Fruit fly (Drosophila melanogaster) whole organism, embryonic: ENCODE measurements around the gene CG2444.

ENCODE experiments used
- Bgb ChIP-seq: fragments of 200-800 bp; sonication (Bioruptor generic); IDR thresholded peaks from 2 replicates; pipeline ENCODE4 v1.3.6; 2022; ENCODE audit warnings: missing biosample characterization, missing genetic modification characterization; ENCODE audit not compliant: partially characterized antibody
- CG10321 ChIP-seq: fragments of 200-800 bp; sonication (Bioruptor generic); IDR thresholded peaks from 2 replicates; pipeline ENCODE4 v1.3.6; 2022; ENCODE audit warnings: missing biosample characterization, missing genetic modification characterization
- CG11456 ChIP-seq: fragments of 200-800 bp; sonication (Bioruptor generic); IDR thresholded peaks from 3 replicates; pipeline ENCODE4 v1.3.6; 2022; ENCODE audit warnings: missing biosample characterization, missing genetic modification characterization
- CG12236 ChIP-seq: fragments of 200-800 bp; sonication (Bioruptor generic); optimal IDR thresholded peaks from 2 replicates; lab custom pipeline; 2016; ENCODE audit warnings: missing biosample characterization, missing genetic modification characterization
- CG1529 ChIP-seq: fragments of 200-800 bp; sonication (Bioruptor generic); optimal IDR thresholded peaks from 3 replicates; lab custom pipeline; 2018; ENCODE audit warnings: missing biosample characterization, missing genetic modification characterization
- CG16779 ChIP-seq: fragments of 200-800 bp; sonication (Bioruptor generic); IDR thresholded peaks from 2 replicates; pipeline ENCODE4 v1.3.6; 2022; ENCODE audit warnings: missing biosample characterization, missing genetic modification characterization
- CG18599 ChIP-seq: fragments of 200-800 bp; sonication (Bioruptor generic); optimal IDR thresholded peaks from 3 replicates; lab custom pipeline; 2017; ENCODE audit warnings: missing biosample characterization, missing genetic modification characterization, mild to moderate bottlenecking, moderate library complexity, missing genetic modification reagents
- CG2120 ChIP-seq: fragments of 200-800 bp; sonication (Bioruptor generic); optimal IDR thresholded peaks from 3 replicates; lab custom pipeline; 2016; ENCODE audit warnings: missing biosample characterization, missing genetic modification characterization
- CG2678 ChIP-seq: fragments of 200-800 bp; sonication (Bioruptor generic); optimal IDR thresholded peaks from 3 replicates; lab custom pipeline; 2019; ENCODE audit warnings: missing biosample characterization, mild to moderate bottlenecking, missing genetic modification characterization, moderate library complexity
- CG3065 ChIP-seq: fragments of 200-800 bp; sonication (Bioruptor generic); optimal IDR thresholded peaks from 2 replicates; lab custom pipeline; 2016; ENCODE audit warnings: missing biosample characterization, missing genetic modification characterization
- CG31441 ChIP-seq: fragments of 200-800 bp; sonication (Bioruptor generic); IDR thresholded peaks from 2 replicates; pipeline ENCODE4 v1.3.6; 2022; ENCODE audit warnings: missing biosample characterization, missing genetic modification characterization
- CG34376 ChIP-seq: fragments of 200-800 bp; sonication (Bioruptor generic); optimal IDR thresholded peaks from 2 replicates; lab custom pipeline; 2018; ENCODE audit warnings: missing biosample characterization, mild to moderate bottlenecking, missing genetic modification characterization
- CG3726 ChIP-seq: fragments of 200-800 bp; sonication (Bioruptor generic); IDR thresholded peaks from 3 replicates; pipeline ENCODE4, ENCODE4 v1.3.6; 2022; ENCODE audit warnings: missing biosample characterization, missing genetic modification characterization
- CG3838 ChIP-seq: fragments of 200-800 bp; sonication (Bioruptor generic); optimal IDR thresholded peaks from 3 replicates; lab custom pipeline; 2016; ENCODE audit warnings: missing biosample characterization, missing genetic modification characterization
- CG4404 ChIP-seq: fragments of 200-800 bp; sonication (Bioruptor generic); IDR thresholded peaks from 2 replicates; pipeline ENCODE4 v1.3.6; 2022; ENCODE audit warnings: missing biosample characterization, missing genetic modification characterization
- CG5245 ChIP-seq: fragments of 200-800 bp; sonication (Bioruptor generic); optimal IDR thresholded peaks from 3 replicates; lab custom pipeline; 2016; ENCODE audit warnings: missing biosample characterization, missing genetic modification characterization
- CG6689 ChIP-seq: fragments of 200-800 bp; sonication (Bioruptor generic); IDR thresholded peaks from 2 replicates; pipeline ENCODE4 v1.3.6; 2022; ENCODE audit warnings: missing biosample characterization, missing genetic modification characterization
- CG8924 ChIP-seq: fragments of 200-800 bp; optimal IDR thresholded peaks from 3 replicates; lab custom pipeline; 2019; ENCODE audit warnings: missing biosample characterization, mild to moderate bottlenecking, missing genetic modification characterization, moderate library complexity
- CTCF ChIP-seq: fragments of 200-800 bp; sonication (Bioruptor generic); optimal IDR thresholded peaks from 2 replicates; lab custom pipeline; 2017; ENCODE audit warnings: missing biosample characterization, mild to moderate bottlenecking, missing genetic modification characterization, moderate library complexity
- CkIIα-i1 ChIP-seq: fragments of 200-800 bp; sonication (Bioruptor generic); IDR thresholded peaks from 2 replicates; pipeline ENCODE4 v1.3.6; 2022; ENCODE audit warnings: missing biosample characterization, missing genetic modification characterization
- Dad ChIP-seq: fragments of 200-800 bp; sonication (Bioruptor generic); optimal IDR thresholded peaks from 3 replicates; lab custom pipeline; 2016; ENCODE audit warnings: missing biosample characterization, missing genetic modification characterization
- Ets65A ChIP-seq: fragments of 200-800 bp; sonication (Bioruptor generic); peaks from one replicate; lab custom pipeline; 2016; ENCODE audit warnings: missing biosample characterization, missing genetic modification characterization
- Fer1 ChIP-seq: fragments of 200-800 bp; sonication (Bioruptor generic); optimal IDR thresholded peaks from 2 replicates; lab custom pipeline; 2017; ENCODE audit warnings: missing biosample characterization, mild to moderate bottlenecking, missing genetic modification characterization
- Gsc ChIP-seq: fragments of 200-800 bp; sonication (Bioruptor generic); IDR thresholded peaks from 2 replicates; pipeline ENCODE4 v1.3.6; 2022; ENCODE audit warnings: missing biosample characterization, missing genetic modification characterization
- HHEX ChIP-seq: fragments of 200-800 bp; sonication (Bioruptor generic); optimal IDR thresholded peaks from 3 replicates; lab custom pipeline; 2017; ENCODE audit warnings: missing biosample characterization, mild to moderate bottlenecking, missing genetic modification characterization, missing genetic modification reagents
- Hsf ChIP-seq: fragments of 200-800 bp; sonication (Bioruptor generic); optimal IDR thresholded peaks from 3 replicates; lab custom pipeline; 2016; ENCODE audit warnings: missing biosample characterization, missing genetic modification characterization
- Nf-YC ChIP-seq: fragments of 200-800 bp; optimal IDR thresholded peaks from 3 replicates; lab custom pipeline; 2019; ENCODE audit warnings: missing biosample characterization, mild to moderate bottlenecking, missing genetic modification characterization, moderate library complexity
- Opbp ChIP-seq: fragments of 200-800 bp; sonication (Bioruptor generic); IDR thresholded peaks from 3 replicates; pipeline ENCODE4 v1.3.6; 2022; ENCODE audit warnings: missing biosample characterization, missing genetic modification characterization; ENCODE audit not compliant: partially characterized antibody
- Poxn ChIP-seq: fragments of 200-800 bp; sonication (Bioruptor generic); IDR thresholded peaks from 2 replicates; pipeline ENCODE4 v1.3.6; 2022; ENCODE audit warnings: missing biosample characterization, missing genetic modification characterization
- Rfx ChIP-seq: fragments of 200-800 bp; sonication (Bioruptor generic); IDR thresholded peaks from 2 replicates; pipeline ENCODE4 v1.3.6; 2022; ENCODE audit warnings: missing biosample characterization, missing genetic modification characterization
- Sin3A ChIP-seq: fragments of >200 bp; optimal IDR thresholded peaks from 2 replicates; lab custom pipeline; 2018
- Xrp1 ChIP-seq: fragments of 200-800 bp; sonication (Bioruptor generic); IDR thresholded peaks from 2 replicates; pipeline ENCODE4 v1.3.6; 2022; ENCODE audit warnings: missing biosample characterization, missing genetic modification characterization
- bcd ChIP-seq: fragments of 200-800 bp; sonication (Bioruptor generic); optimal IDR thresholded peaks from 2 replicates; lab custom pipeline; 2017; ENCODE audit warnings: missing biosample characterization, mild to moderate bottlenecking, missing genetic modification characterization
- cad ChIP-seq: fragments of >200 bp; optimal IDR thresholded peaks from 2 replicates; lab custom pipeline; 2017; ENCODE audit warnings: missing biosample characterization, missing genetic modification characterization
- chinmo ChIP-seq: fragments of 200-800 bp; sonication (Bioruptor generic); IDR thresholded peaks from 4 replicates; pipeline ENCODE4 v1.3.6; 2022; ENCODE audit warnings: missing biosample characterization, missing genetic modification characterization; ENCODE audit not compliant: partially characterized antibody
- corto ChIP-seq: fragments of 200-800 bp; sonication (Bioruptor generic); optimal IDR thresholded peaks from 2 replicates; lab custom pipeline; 2016; ENCODE audit warnings: missing biosample characterization, mild to moderate bottlenecking, missing genetic modification characterization, moderate library complexity
- crp ChIP-seq, 2 experiments: fragments of 200-800 bp; sonication (Bioruptor generic); optimal IDR thresholded peaks; 2 replicates in 1 of 2; 3 replicates in 1 of 2; lab custom pipeline; 2017; ENCODE audit warnings: missing biosample characterization in 2 of 2, missing genetic modification characterization in 2 of 2, mild to moderate bottlenecking in 1 of 2, moderate library complexity in 1 of 2
- gce ChIP-seq: fragments of 200-800 bp; sonication (Bioruptor generic); IDR thresholded peaks from 3 replicates; pipeline ENCODE4 v1.3.6; 2022; ENCODE audit warnings: missing biosample characterization, missing genetic modification characterization
- gro ChIP-seq: fragments of 200-800 bp; sonication (Bioruptor generic); optimal IDR thresholded peaks from 2 replicates; lab custom pipeline; 2016; ENCODE audit warnings: missing biosample characterization, missing genetic modification characterization
- ind ChIP-seq: fragments of 200-800 bp; sonication (Bioruptor generic); optimal IDR thresholded peaks from 3 replicates; lab custom pipeline; 2016; ENCODE audit warnings: missing biosample characterization, missing genetic modification characterization
- jumu ChIP-seq: fragments of 200-800 bp; sonication (Bioruptor generic); optimal IDR thresholded peaks from 3 replicates; lab custom pipeline; 2016; ENCODE audit warnings: missing biosample characterization, missing genetic modification characterization
- knrl ChIP-seq: fragments of 200-800 bp; sonication (Bioruptor generic); IDR thresholded peaks from 3 replicates; pipeline ENCODE4 v1.3.6; 2022; ENCODE audit warnings: missing biosample characterization, missing genetic modification characterization; ENCODE audit not compliant: partially characterized antibody
- maf-S ChIP-seq: fragments of 200-800 bp; sonication (Bioruptor generic); optimal IDR thresholded peaks from 2 replicates; lab custom pipeline; 2016; ENCODE audit warnings: missing biosample characterization, missing genetic modification characterization
- nmo ChIP-seq: fragments of 200-800 bp; sonication (Bioruptor generic); optimal IDR thresholded peaks from 2 replicates; lab custom pipeline; 2018; ENCODE audit warnings: missing biosample characterization, mild to moderate bottlenecking, missing genetic modification characterization, moderate library complexity
- pzg ChIP-seq: fragments of 200-800 bp; sonication (Bioruptor generic); optimal IDR thresholded peaks from 3 replicates; lab custom pipeline; 2018; ENCODE audit warnings: missing biosample characterization, mild to moderate bottlenecking, missing genetic modification characterization, moderate library complexity
- salm ChIP-seq: fragments of 200-800 bp; sonication (Bioruptor generic); optimal IDR thresholded peaks from 2 replicates; lab custom pipeline; 2018; ENCODE audit warnings: missing biosample characterization, mild to moderate bottlenecking, missing genetic modification characterization
- sna ChIP-seq: fragments of 200-800 bp; sonication (Bioruptor generic); IDR thresholded peaks from 2 replicates; pipeline ENCODE4 v1.3.6; 2022; ENCODE audit warnings: missing biosample characterization, missing genetic modification characterization; ENCODE audit not compliant: partially characterized antibody
- stc ChIP-seq: fragments of 200-800 bp; sonication (Bioruptor generic); IDR thresholded peaks from 2 replicates; pipeline ENCODE4 v1.3.6; 2022; ENCODE audit warnings: missing biosample characterization, missing genetic modification characterization
- sug ChIP-seq: fragments of 200-800 bp; optimal IDR thresholded peaks from 2 replicates; lab custom pipeline; 2019; ENCODE audit warnings: missing biosample characterization, mild to moderate bottlenecking, missing genetic modification characterization, moderate library complexity
- tup ChIP-seq: fragments of 200-800 bp; sonication (Bioruptor generic); optimal IDR thresholded peaks from 2 replicates; lab custom pipeline; 2016; ENCODE audit warnings: missing biosample characterization, mild to moderate bottlenecking, missing genetic modification characterization, moderate library complexity
- unc-4 ChIP-seq: fragments of 200-800 bp; sonication (Bioruptor generic); IDR thresholded peaks from 2 replicates; pipeline ENCODE4 v1.3.6; 2022; ENCODE audit warnings: missing biosample characterization, missing genetic modification characterization; ENCODE audit not compliant: partially characterized antibody
- z ChIP-seq: fragments of 200-800 bp; sonication (Bioruptor generic); IDR thresholded peaks from 3 replicates; pipeline ENCODE4 v1.3.6; 2022; ENCODE audit warnings: missing biosample characterization, missing genetic modification characterization
- zfh2 ChIP-seq: fragments of 200-800 bp; sonication (Bioruptor generic); optimal IDR thresholded peaks from 2 replicates; lab custom pipeline; 2016; ENCODE audit warnings: missing biosample characterization, missing genetic modification characterization

CG2444 gene

dm6 chrX:11660476-11660875 is 44.6 kb downstream of the CG2444 start (continued):
- TF ChIP-seq maf-S (GFP tag; lab: Kevin White, UChicago) (no peak), CG11456 (GFP tag; lab: Robert Waterston, UW) (no peak), CG3726 (GFP tag; lab: Robert Waterston, UW) (no peak), CG2678 (tag; lab: Kevin White, UChicago) (peak; percentile 54), sna (GFP tag; lab: Robert Waterston, UW) (no peak), CG5245 (GFP tag; lab: Kevin White, UChicago) (no peak), Nf-YC (tag; lab: Kevin White, UChicago) (no peak), CkIIα-i1 (GFP tag; lab: Robert Waterston, UW) (no peak), Bgb (no peak), Xrp1 (GFP tag; lab: Robert Waterston, UW) (peak; percentile 34; the same call in 1 of the 2 replicates), Hsf (GFP tag; lab: Kevin White, UChicago) (no peak), Sin3A (lab: Kevin White, UChicago) (no peak), z (GFP tag; lab: Robert Waterston, UW) (no peak), CG12236 (GFP tag; lab: Kevin White, UChicago) (peak; percentile 24), corto (GFP tag; lab: Kevin White, UChicago) (no peak), salm (tag; lab: Kevin White, UChicago) (no peak), HHEX (GFP tag; lab: Kevin White, UChicago) (peak; percentile 36), CG4404 (GFP tag; lab: Robert Waterston, UW) (no peak), CG6689 (GFP tag; lab: Robert Waterston, UW) (no peak), Ets65A (peak; percentile 16), CG31441 (peak; percentile 44; the same call in 1 of the 2 replicates), bcd (peak; percentile 8), zfh2 (GFP tag; lab: Kevin White, UChicago) (no peak), CG3838 (no peak), tup (GFP tag; lab: Kevin White, UChicago) (no peak), CG10321 (GFP tag; lab: Robert Waterston, UW) (no peak), CG34376 (GFP tag; lab: Kevin White, UChicago) (no peak), CG2120 (no peak), CG1529 (GFP tag; lab: Kevin White, UChicago) (peak; percentile 53), CG18599 (peak; percentile 38), Opbp (GFP tag; lab: Robert Waterston, UW) (no peak), gce (GFP tag; lab: Robert Waterston, UW) (peak; percentile 72; the same call in 1 of the 3 replicates), unc-4 (GFP tag; lab: Robert Waterston, UW) (no peak), nmo (GFP tag; lab: Kevin White, UChicago) (no peak), CG3065 (no peak), CTCF (GFP tag; lab: Kevin White, UChicago) (peak; percentile 3), jumu (GFP tag; lab: Kevin White, UChicago) (no peak), Dad (GFP tag; lab: Kevin White, UChicago) (no peak), pzg (GFP tag; lab: Kevin White, UChicago) (no peak), knrl (GFP tag; lab: Robert Waterston, UW) (no peak), stc (peak; percentile 66; the same call in 1 of the 2 replicates), CG16779 (GFP tag; lab: Robert Waterston, UW) (no peak), Fer1 (GFP tag; lab: Kevin White, UChicago) (peak; percentile 26), crp (GFP tag; optimal IDR thresholded peaks at IDR 0.05; lab: Kevin White, UChicago) (no peak), gro (GFP tag; lab: Kevin White, UChicago) (no peak), ind (no peak), cad (GFP tag; lab: Kevin White, UChicago) (no peak), sug (tag; lab: Kevin White, UChicago) (no peak), CG8924 (tag; lab: Kevin White, UChicago) (peak; percentile 25), chinmo (no peak), Gsc (GFP tag; lab: Robert Waterston, UW) (no peak), Poxn (no peak), Rfx (GFP tag; lab: Robert Waterston, UW) (no peak; the same call in 1 of the 2 replicates)
